Fruit fly (Drosophila melanogaster): ENCODE results near the gene tfc.
A peak's percentile ranks its signal among the peaks of the same experiment; 100 is the strongest.

The tfc gene

dm6 chr3L:1302234-1302949 lies 46.1 kb downstream of the tfc start, which contains the start of the genes Rac1 and Acat2 (continued):
- no peak for TF ChIP-seq tup (GFP tag; optimal IDR thresholded peaks at IDR 0.05)
- TF ChIP-seq az2 (GFP tag; optimal IDR thresholded peaks at IDR 0.05) = no peak
- no peak for TF ChIP-seq CG13775 (GFP tag; optimal IDR thresholded peaks at IDR 0.05)
- no peak for TF ChIP-seq Dll (GFP tag; IDR thresholded peaks at IDR 0.05; ENCODE audit: partially characterized antibody)
- TF ChIP-seq hkb (optimal IDR thresholded peaks at IDR 0.05) = peak; percentile 93
- no peak for TF ChIP-seq hkb (GFP tag; IDR thresholded peaks at IDR 0.05)
- TF ChIP-seq CG9609 (GFP tag; optimal IDR thresholded peaks at IDR 0.05) = no peak
- TF ChIP-seq CG31224 (GFP tag; IDR thresholded peaks at IDR 0.05) = no peak
- TF ChIP-seq CG13624 (GFP tag; optimal IDR thresholded peaks at IDR 0.05) = no peak
- peak; percentile 27; the same call in 1 of the 2 replicates for TF ChIP-seq vvl (GFP tag; IDR thresholded peaks at IDR 0.05)
- TF ChIP-seq CG33213 (GFP tag; optimal IDR thresholded peaks at IDR 0.05) = peak; percentile 7
- no peak for TF ChIP-seq CG18476 (GFP tag; optimal IDR thresholded peaks at IDR 0.05)
- no peak for TF ChIP-seq B-H1 (GFP tag; IDR thresholded peaks at IDR 0.05)
- TF ChIP-seq Bdp1 (GFP tag; optimal IDR thresholded peaks at IDR 0.05) = no peak
- no peak for TF ChIP-seq CG18619 (GFP tag; optimal IDR thresholded peaks at IDR 0.05)
- TF ChIP-seq chm (GFP tag; IDR thresholded peaks at IDR 0.05) = no peak
- no peak for TF ChIP-seq bowl (GFP tag; IDR thresholded peaks at IDR 0.05)
- TF ChIP-seq CG2712 (tag; optimal IDR thresholded peaks at IDR 0.05) = peak; percentile 56
- no peak for TF ChIP-seq Dfd (GFP tag; optimal IDR thresholded peaks at IDR 0.05)
- TF ChIP-seq NK7.1 (GFP tag; optimal IDR thresholded peaks at IDR 0.05) = no peak
- peak; percentile 76 for TF ChIP-seq Dp (GFP tag; optimal IDR thresholded peaks at IDR 0.05)
- TF ChIP-seq Kr (GFP tag; optimal IDR thresholded peaks at IDR 0.05) = no peak
- 0 out of 3 replicates have a peak, but pooled peaks have one; percentile 16 for TF ChIP-seq Opbp (GFP tag; IDR thresholded peaks at IDR 0.05; ENCODE audit: partially characterized antibody)
- TF ChIP-seq HHEX (GFP tag; optimal IDR thresholded peaks at IDR 0.05) = no peak
- no peak for TF ChIP-seq nerfin-1 (tag; optimal IDR thresholded peaks at IDR 0.05)
- TF ChIP-seq nerfin-2 (GFP tag; IDR thresholded peaks at IDR 0.05; ENCODE audit: partially characterized antibody) = no peak
- TF ChIP-seq CG9797 (GFP tag; optimal IDR thresholded peaks at IDR 0.05) = peak; percentile 92
- no peak for TF ChIP-seq crc (GFP tag; optimal IDR thresholded peaks at IDR 0.05)
- TF ChIP-seq zen2 (GFP tag; IDR thresholded peaks at IDR 0.05; ENCODE audit: partially characterized antibody) = no peak
- peak; percentile 64 for TF ChIP-seq CG7928 (GFP tag; optimal IDR thresholded peaks at IDR 0.05)
- TF ChIP-seq CG4328 (GFP tag; optimal IDR thresholded peaks at IDR 0.05) = no peak
- no peak for TF ChIP-seq gsb-n (tag; optimal IDR thresholded peaks at IDR 0.05)
- peak; percentile 53 for TF ChIP-seq phol (tag; optimal IDR thresholded peaks at IDR 0.05)
- peak in 1 of 2 experiments; percentile 23 for TF ChIP-seq crp (GFP tag; optimal IDR thresholded peaks at IDR 0.05)
- TF ChIP-seq YL-1 (GFP tag; optimal IDR thresholded peaks at IDR 0.05) = peak; percentile 90
- TF ChIP-seq tna (GFP tag; IDR thresholded peaks at IDR 0.05; ENCODE audit: partially characterized antibody) = no peak
- no peak for TF ChIP-seq bigmax (GFP tag; optimal IDR thresholded peaks at IDR 0.05)
- no peak for TF ChIP-seq NC2α (GFP tag; optimal IDR thresholded peaks at IDR 0.05)
- TF ChIP-seq CG3726 (GFP tag; IDR thresholded peaks at IDR 0.05) = no peak
- TF ChIP-seq CG12391 (tag; optimal IDR thresholded peaks at IDR 0.05) = peak; percentile 57
- no peak for TF ChIP-seq CG15011 (GFP tag; optimal IDR thresholded peaks at IDR 0.05)
- TF ChIP-seq ssp (GFP tag; IDR thresholded peaks at IDR 0.05) = peak; percentile 93
- no peak for TF ChIP-seq CG30431 (GFP tag; optimal IDR thresholded peaks at IDR 0.05)
- no peak for TF ChIP-seq slbo (GFP tag; IDR thresholded peaks at IDR 0.05)
- no peak for TF ChIP-seq sqz (GFP tag; optimal IDR thresholded peaks at IDR 0.05)
- TF ChIP-seq Stat92E (GFP tag; optimal IDR thresholded peaks at IDR 0.05) = no peak
- TF ChIP-seq bab2 (GFP tag; optimal IDR thresholded peaks at IDR 0.05) = no peak
- TF ChIP-seq NC2β (GFP tag; optimal IDR thresholded peaks at IDR 0.05) = peak; percentile 5
- peak; percentile 72 for TF ChIP-seq Lhr (GFP tag; optimal IDR thresholded peaks at IDR 0.05)

Data from whole organism, embryonic.